Worm (Caenorhabditis elegans): ENCODE results near the gene fbxa-136.

ce11 chrV:17549362-17549761, 28.5 kb downstream of the fbxa-136 start, which contains the start of gene fbxa-176:
- TF ChIP-seq dve-1 (tag; optimal IDR thresholded peaks at IDR 0.05), result no peak
- TF ChIP-seq ama-1 (optimal IDR thresholded peaks at IDR 0.05), result no peak
- no peak for TF ChIP-seq pax-1 (tag; optimal IDR thresholded peaks at IDR 0.05)
- no peak for TF ChIP-seq tbx-2 (tag; optimal IDR thresholded peaks at IDR 0.05)
- no peak for TF ChIP-seq K09A11.1 (tag; optimal IDR thresholded peaks at IDR 0.05; ENCODE audit: insufficient read depth)
- no peak for TF ChIP-seq nhr-11 (tag; optimal IDR thresholded peaks at IDR 0.05)
- TF ChIP-seq fkh-10 (GFP tag; optimal IDR thresholded peaks at IDR 0.05), result no peak
- TF ChIP-seq pha-4 (tag; optimal IDR thresholded peaks at IDR 0.05), result no peak
- TF ChIP-seq eyg-1 (tag; optimal IDR thresholded peaks at IDR 0.05), result no peak
- no peak for TF ChIP-seq pros-1 (tag; optimal IDR thresholded peaks at IDR 0.05)
- no peak for TF ChIP-seq ceh-34 (tag; optimal IDR thresholded peaks at IDR 0.05)
- TF ChIP-seq gmeb-2 (tag; optimal IDR thresholded peaks at IDR 0.05), result no peak
